Fruit fly (Drosophila melanogaster) S2 (cell line): ENCODE results near the gene CG42395.

Experiments used
- CG8478 ChIP-seq: fragments of >200 bp; optimal IDR thresholded peaks from 2 replicates; lab custom pipeline; 2018
- CTCF ChIP-seq, 2 experiments: fragments of >200 bp; optimal IDR thresholded peaks; 2 replicates each; lab custom pipeline; 2018

dm6 chrX:9615471-9615870 lies 39.4 kb upstream of the CG42395 start:
- no peak for TF ChIP-seq CTCF (optimal IDR thresholded peaks at IDR 0.05; lab: Kevin White, UChicago)
- TF ChIP-seq CG8478, result no peak
